Fruit fly (Drosophila melanogaster) whole organism, prepupa: Measurements from ENCODE around the gene MFS9.

ENCODE experiments used
- CG1621 ChIP-seq: fragments of 200-800 bp; sonication (Bioruptor generic); optimal IDR thresholded peaks from 3 replicates; lab custom pipeline; 2018; ENCODE audit warnings: missing biosample characterization, mild to moderate bottlenecking, missing genetic modification characterization
- CG3032 ChIP-seq: fragments of 200-800 bp; optimal IDR thresholded peaks from 2 replicates; lab custom pipeline; 2019; ENCODE audit warnings: missing biosample characterization, mild to moderate bottlenecking, missing genetic modification characterization, moderate library complexity
- Ets21C ChIP-seq: fragments of 200-800 bp; sonication (Bioruptor generic); optimal IDR thresholded peaks from 3 replicates; lab custom pipeline; 2016; ENCODE audit warnings: missing biosample characterization, missing genetic modification characterization

DNA sequence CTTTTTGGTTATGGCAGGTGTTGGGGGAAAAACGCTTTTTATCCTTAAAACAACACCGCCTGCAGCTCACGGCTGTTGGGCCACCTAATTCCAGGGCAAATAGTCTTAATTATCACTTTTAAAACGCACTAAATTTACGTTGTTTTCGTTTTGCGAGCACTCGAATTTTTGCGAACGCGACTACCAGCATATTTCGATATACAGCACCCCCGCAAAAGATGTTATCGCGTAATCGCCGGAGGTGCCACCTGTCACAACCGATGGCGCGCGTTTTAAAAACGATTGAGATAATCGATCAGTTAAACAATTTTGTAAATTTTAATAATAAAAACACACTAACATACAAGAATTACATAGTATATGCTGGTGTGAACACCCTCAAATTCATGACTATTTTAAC lies 39.8 kb upstream of the MFS9 start, which contains the start of gene Stat92E:
- TF ChIP-seq CG3032 (tag; lab: Kevin White, UChicago) (no peak), CG1621 (tag; lab: Kevin White, UChicago) (no peak), Ets21C (no peak)
